Worm (Caenorhabditis elegans): Measurements from ENCODE around the gene C49F5.6.

C49F5.6 gene

DNA sequence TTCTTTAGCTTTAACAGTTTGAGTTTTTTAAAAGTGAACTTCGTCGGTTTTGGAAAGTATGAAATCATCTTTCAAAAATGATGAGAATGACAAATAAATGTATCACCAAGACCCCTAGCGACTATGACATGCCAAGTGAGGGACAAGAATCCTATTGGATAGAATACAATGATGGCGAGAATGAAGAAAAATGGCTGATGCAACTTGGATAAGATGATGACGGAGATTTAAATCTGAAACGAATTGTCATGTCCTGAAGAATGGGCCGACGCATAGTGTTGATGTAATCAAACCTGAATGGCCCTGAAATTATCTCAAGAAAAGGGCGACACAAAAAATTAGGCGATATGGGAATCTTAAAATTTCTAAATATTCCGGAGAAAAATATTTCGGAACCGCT is 24.5 kb upstream of the C49F5.6 start:
- TF ChIP-seq elt-1 (tag; optimal IDR thresholded peaks at IDR 0.05) = peak; percentile 74
- TF ChIP-seq nhr-25 (tag; optimal IDR thresholded peaks at IDR 0.05) = peak; percentile 47
- TF ChIP-seq nhr-23 (tag; optimal IDR thresholded peaks at IDR 0.05) = peak; percentile 27
- TF ChIP-seq fos-1 (tag; optimal IDR thresholded peaks at IDR 0.05) = no peak

DNA sequence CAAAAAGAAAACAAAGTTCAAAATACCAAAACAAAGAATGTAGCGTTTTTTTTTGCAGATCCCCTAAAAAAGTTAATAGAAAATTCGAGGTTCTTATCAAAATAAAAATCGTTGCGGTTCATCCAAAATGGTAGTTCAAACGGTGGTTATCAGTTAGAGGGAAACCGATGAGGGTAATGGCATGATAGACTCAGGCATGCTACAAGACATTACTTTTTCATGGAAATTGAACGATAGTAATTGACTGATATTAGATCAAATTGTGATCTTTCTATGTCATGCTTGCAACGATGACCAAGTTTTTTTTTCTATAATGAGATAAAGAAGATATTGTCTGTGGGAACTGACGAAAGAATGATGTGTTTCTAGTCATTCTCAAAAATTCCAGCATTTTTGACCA is 23.6 kb upstream of the C49F5.6 start:
- no peak for TF ChIP-seq fkh-2 (tag; optimal IDR thresholded peaks at IDR 0.05)
- no peak for TF ChIP-seq nhr-25 (tag; optimal IDR thresholded peaks at IDR 0.05)
- TF ChIP-seq egl-27 (tag; optimal IDR thresholded peaks at IDR 0.05) = no peak
- TF ChIP-seq elt-2 (tag; optimal IDR thresholded peaks at IDR 0.05) = peak; percentile 83
- TF ChIP-seq nhr-237 (tag; optimal IDR thresholded peaks at IDR 0.05) = no peak
- TF ChIP-seq lin-15B (tag; optimal IDR thresholded peaks at IDR 0.05) = no peak
- TF ChIP-seq snpc-4 (tag; optimal IDR thresholded peaks at IDR 0.05) = no peak
- no peak for TF ChIP-seq lsy-12 (tag; optimal IDR thresholded peaks at IDR 0.05)
- TF ChIP-seq unc-62 (GFP tag; optimal IDR thresholded peaks at IDR 0.05) = no peak
- no peak for TF ChIP-seq skn-1 (tag; optimal IDR thresholded peaks at IDR 0.05)
- TF ChIP-seq jun-1 (tag; optimal IDR thresholded peaks at IDR 0.05) = no peak
- TF ChIP-seq ZK546.5 (tag; optimal IDR thresholded peaks at IDR 0.05) = no peak
- TF ChIP-seq pha-4 (tag; optimal IDR thresholded peaks at IDR 0.05) = no peak
- TF ChIP-seq nhr-67 (tag; optimal IDR thresholded peaks at IDR 0.05) = no peak
- no peak for TF ChIP-seq daf-12 (tag; optimal IDR thresholded peaks at IDR 0.05)
- TF ChIP-seq unc-39 (tag; optimal IDR thresholded peaks at IDR 0.05) = no peak
- TF ChIP-seq ama-1 (optimal IDR thresholded peaks at IDR 0.05) = no peak
- TF ChIP-seq nfya-1 (tag; optimal IDR thresholded peaks at IDR 0.05; ENCODE audit: insufficient read depth) = peak; percentile 0
- TF ChIP-seq fkh-10 (GFP tag; optimal IDR thresholded peaks at IDR 0.05) = no peak
- no peak for TF ChIP-seq nhr-23 (tag; optimal IDR thresholded peaks at IDR 0.05)
- TF ChIP-seq tbx-2 (tag; optimal IDR thresholded peaks at IDR 0.05) = no peak
- TF ChIP-seq egl-5 (tag; optimal IDR thresholded peaks at IDR 0.05) = no peak
- no peak for TF ChIP-seq mml-1 (tag; optimal IDR thresholded peaks at IDR 0.05)
- TF ChIP-seq elt-3 (tag; optimal IDR thresholded peaks at IDR 0.05) = peak in 1 of 3 experiments; percentile 19
- no peak for TF ChIP-seq R02D3.7 (tag; optimal IDR thresholded peaks at IDR 0.05)
- no peak for TF ChIP-seq ztf-11 (tag; optimal IDR thresholded peaks at IDR 0.05)
- TF ChIP-seq nhr-76 (tag; optimal IDR thresholded peaks at IDR 0.05) = no peak
- no peak for TF ChIP-seq ceh-9 (tag; optimal IDR thresholded peaks at IDR 0.05)
- no peak for TF ChIP-seq aly-2 (tag; optimal IDR thresholded peaks at IDR 0.05)
- no peak for TF ChIP-seq zag-1 (tag; optimal IDR thresholded peaks at IDR 0.05)
- TF ChIP-seq sea-2 (GFP tag; optimal IDR thresholded peaks at IDR 0.05) = no peak
- no peak for TF ChIP-seq nhr-12 (tag; optimal IDR thresholded peaks at IDR 0.05)
- no peak for TF ChIP-seq lin-39 (tag; optimal IDR thresholded peaks at IDR 0.05)
- TF ChIP-seq mdl-1 (tag; optimal IDR thresholded peaks at IDR 0.05) = no peak
- TF ChIP-seq ceh-28 (tag; optimal IDR thresholded peaks at IDR 0.05) = no peak
- TF ChIP-seq ztf-4 (tag; optimal IDR thresholded peaks at IDR 0.05) = no peak
- TF ChIP-seq nhr-28 (tag; optimal IDR thresholded peaks at IDR 0.05) = no peak
- peak; percentile 40 for TF ChIP-seq fos-1 (tag; optimal IDR thresholded peaks at IDR 0.05)
- TF ChIP-seq hmg-11 (tag; optimal IDR thresholded peaks at IDR 0.05) = no peak
- TF ChIP-seq ceh-16 (tag; optimal IDR thresholded peaks at IDR 0.05) = no peak
- TF ChIP-seq nhr-43 (tag; optimal IDR thresholded peaks at IDR 0.05; ENCODE audit: poor library complexity, severe bottlenecking) = peak; percentile 10
- TF ChIP-seq nhr-77 (tag; optimal IDR thresholded peaks at IDR 0.05) = no peak
- TF ChIP-seq ceh-82 (tag; optimal IDR thresholded peaks at IDR 0.05) = no peak
- TF ChIP-seq eor-1 (tag; optimal IDR thresholded peaks at IDR 0.05) = no peak
- TF ChIP-seq nhr-11 (tag; optimal IDR thresholded peaks at IDR 0.05) = no peak
- peak; percentile 93 for TF ChIP-seq pqm-1 (tag; optimal IDR thresholded peaks at IDR 0.05)
